Fruit fly (Drosophila melanogaster): ENCODE data around the gene CG32305.

DNA sequence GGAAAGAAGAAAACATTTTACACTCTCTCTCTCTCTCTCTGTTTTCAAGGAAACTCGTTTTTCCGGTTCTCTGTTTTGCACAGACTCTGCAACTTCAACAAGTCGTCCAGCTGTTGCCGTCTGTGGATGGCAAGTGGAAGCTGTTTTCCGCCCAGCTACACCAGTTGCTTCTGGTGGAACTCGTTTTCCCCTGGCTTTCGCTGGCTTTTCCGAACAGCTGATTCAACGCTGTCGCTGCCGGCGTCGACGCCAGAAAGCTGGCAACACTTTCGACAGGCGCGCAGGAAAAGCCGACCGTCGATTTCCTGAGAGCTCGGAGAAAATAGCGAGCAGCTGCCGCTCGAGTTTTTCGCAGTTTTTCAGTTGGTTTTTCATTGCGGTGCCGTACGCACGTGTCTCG lies 34.1 kb downstream of the CG32305 start, which contains the start of gene MsR2:
- TF ChIP-seq pan (optimal IDR thresholded peaks at IDR 0.05) (no peak), usp (GFP tag; optimal IDR thresholded peaks at IDR 0.05) (no peak)
